Worm (Caenorhabditis elegans) whole organism, midembryonic: ENCODE measurements around the gene R04B3.2.

Experiments
- flt-1 ChIP-seq: fragments of 200-800 bp; sonication (Bioruptor generic); IDR thresholded peaks from 2 replicates; pipeline ENCODE4 v1.3.6; 2022; ENCODE audit warnings: missing genetic modification characterization, missing compliant biosample characterization
- klf-2 ChIP-seq: fragments of 200-800 bp; sonication (Bioruptor generic); conservative IDR thresholded peaks from 2 replicates; pipeline ENCODE4 v1.3.6; 2022; ENCODE audit warnings: missing genetic modification reagents, missing genetic modification characterization, missing compliant biosample characterization
- med-1 ChIP-seq: sonication (generic microtip); optimal IDR thresholded peaks from 2 replicates; lab custom pipeline; 2017; ENCODE audit warnings: missing genetic modification characterization, mild to moderate bottlenecking, missing compliant biosample characterization, antibody characterized with exemption, missing genetic modification reagents; ENCODE audit not compliant: insufficient read depth
- ref-1 ChIP-seq: fragments of 200-800 bp; sonication (Bioruptor generic); conservative IDR thresholded peaks from 2 replicates; pipeline ENCODE4 v1.3.6; 2022; ENCODE audit warnings: missing genetic modification reagents, missing genetic modification characterization, missing compliant biosample characterization
- ztf-23 ChIP-seq: fragments of 200-800 bp; sonication (Bioruptor generic); IDR thresholded peaks from 2 replicates; pipeline ENCODE4 v1.3.6; 2022; ENCODE audit warnings: missing genetic modification reagents, missing genetic modification characterization, missing compliant biosample characterization
- ztf-29 ChIP-seq: fragments of 200-800 bp; sonication (Bioruptor generic); IDR thresholded peaks from 2 replicates; pipeline ENCODE4 v1.3.6; 2022; ENCODE audit warnings: missing genetic modification reagents, missing genetic modification characterization, missing compliant biosample characterization

ce11 chrX:2473618-2474017 lies at the start of gene R04B3.2:
- TF ChIP-seq ref-1 (GFP tag; lab: Robert Waterston, UW) (no peak), ztf-23 (no peak), flt-1 (GFP tag; lab: Robert Waterston, UW) (no peak), med-1 (no peak), klf-2 (GFP tag; lab: Robert Waterston, UW) (no peak), ztf-29 (GFP tag; lab: Robert Waterston, UW) (no peak)
